Worm (Caenorhabditis elegans) whole organism, L4 larva: ENCODE data around the gene srd-38.

Experiments used
- R02D3.7 ChIP-seq: fragments of 150-350 bp; sonication (generic microtip); optimal IDR thresholded peaks from 3 replicates; lab custom pipeline; 2014; ENCODE audit warnings: missing biosample characterization, missing genetic modification characterization
- ama-1 ChIP-seq: fragments of 150-350 bp; optimal IDR thresholded peaks from 2 replicates; lab custom pipeline; 2014; ENCODE audit warnings: inconsistent platforms, mixed read lengths
- ceh-82 ChIP-seq: sonication (generic microtip); optimal IDR thresholded peaks from 2 replicates; lab custom pipeline; 2017; ENCODE audit warnings: missing biosample characterization, missing genetic modification characterization
- hlh-30 ChIP-seq: sonication (generic microtip); optimal IDR thresholded peaks from 2 replicates; lab custom pipeline; 2017; ENCODE audit warnings: antibody characterized with exemption, mild to moderate bottlenecking, missing genetic modification characterization, missing compliant biosample characterization; ENCODE audit not compliant: insufficient read depth
- lin-13 ChIP-seq: fragments of 150-350 bp; optimal IDR thresholded peaks from 2 replicates; lab custom pipeline; 2014; ENCODE audit warnings: missing biosample characterization, missing genetic modification reagents, missing genetic modification characterization
- mdl-1 ChIP-seq, 2 experiments: fragments of 150-350 bp in 1 of 2; sonication (generic microtip) in 1 of 2; optimal IDR thresholded peaks; 2 replicates each; lab custom pipeline; 2014 to 2017; ENCODE audit warnings: missing biosample characterization in 2 of 2, missing genetic modification characterization in 2 of 2
- nhr-111 ChIP-seq: fragments of 200-800 bp; sonication (Bioruptor generic); optimal IDR thresholded peaks from 2 replicates; lab custom pipeline; 2018; ENCODE audit warnings: mild to moderate bottlenecking, missing genetic modification characterization, missing compliant biosample characterization
- nhr-28 ChIP-seq: fragments of 150-350 bp; optimal IDR thresholded peaks from 2 replicates; lab custom pipeline; 2014; ENCODE audit warnings: missing biosample characterization, missing genetic modification characterization
- nhr-42 ChIP-seq: fragments of 200-800 bp; sonication (Bioruptor generic); IDR thresholded peaks from 2 replicates; pipeline ENCODE4 v1.3.6; 2022; ENCODE audit warnings: missing genetic modification characterization, missing compliant biosample characterization
- pqm-1 ChIP-seq: sonication (generic microtip); optimal IDR thresholded peaks from 2 replicates; lab custom pipeline; 2017; ENCODE audit warnings: missing biosample characterization, missing genetic modification characterization
- snpc-4 ChIP-seq: fragments of 150-350 bp; optimal IDR thresholded peaks from 2 replicates; lab custom pipeline; 2014; ENCODE audit warnings: missing biosample characterization, missing genetic modification characterization

DNA sequence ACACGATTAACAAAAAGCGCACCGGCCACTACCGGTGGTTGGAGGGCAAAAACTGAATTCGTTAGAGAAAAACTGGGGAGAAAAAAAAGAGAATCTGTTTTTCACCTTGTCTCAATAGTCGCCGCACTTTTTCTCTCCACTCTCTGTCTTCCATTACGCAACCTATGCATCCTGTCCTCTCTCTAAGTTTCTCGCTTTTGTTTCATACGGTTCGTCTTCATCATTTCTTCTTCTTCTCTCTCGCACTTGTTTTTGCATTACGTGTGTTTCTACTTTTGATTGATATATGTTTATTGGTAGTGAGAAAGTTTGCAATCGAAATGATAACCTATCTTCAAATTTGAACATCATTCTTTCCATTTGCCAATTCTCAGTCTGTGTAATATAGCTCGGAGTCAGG lies 29.0 kb downstream of the srd-38 start:
- TF ChIP-seq nhr-28 (tag; lab: Kevin White, UChicago) (peak; percentile 79), snpc-4 (no peak), hlh-30 (tag; lab: Kevin White, UChicago) (peak; percentile 44), mdl-1 (tag; optimal IDR thresholded peaks at IDR 0.05; lab: Kevin White, UChicago) (peak in 1 of 2 experiments; percentile 57), pqm-1 (tag; lab: Kevin White, UChicago) (peak; percentile 0), nhr-42 (GFP tag; lab: Robert Waterston, UW) (no peak), ama-1 (no peak), R02D3.7 (tag; lab: Kevin White, UChicago) (no peak), ceh-82 (no peak), nhr-111 (GFP tag; lab: Kevin White, UChicago) (no peak), lin-13 (GFP tag; lab: Kevin White, UChicago) (no peak)
